Fruit fly (Drosophila melanogaster): Measurements from ENCODE around the gene Met75Ca.

The Met75Ca gene

dm6 chr3L:18460987-18461403 lies 11.2 kb downstream of the Met75Ca start, which contains the start of gene CG32196 (continued):
- TF ChIP-seq kah (GFP tag; optimal IDR thresholded peaks at IDR 0.05) (peak; percentile 59), fd64A (GFP tag; optimal IDR thresholded peaks at IDR 0.05) (peak; percentile 60), twi (tag; optimal IDR thresholded peaks at IDR 0.05) (peak; percentile 78), CG3163 (GFP tag; optimal IDR thresholded peaks at IDR 0.05) (no peak), CG30403 (GFP tag; optimal IDR thresholded peaks at IDR 0.05) (peak; percentile 87), Hmx (GFP tag; optimal IDR thresholded peaks at IDR 0.05) (no peak), CG31388 (GFP tag; optimal IDR thresholded peaks at IDR 0.05) (peak; percentile 12), sens-2 (GFP tag; IDR thresholded peaks at IDR 0.05) (peak; percentile 23; the same call in 1 of the 2 replicates), CG4730 (GFP tag; IDR thresholded peaks at IDR 0.05) (peak; percentile 74), dysf (GFP tag; IDR thresholded peaks at IDR 0.05) (peak; percentile 87), CG10959 (GFP tag; IDR thresholded peaks at IDR 0.05) (no peak), NFAT (GFP tag; IDR thresholded peaks at IDR 0.05) (peak; percentile 61), lov (optimal IDR thresholded peaks at IDR 0.05) (no peak), lov (GFP tag; IDR thresholded peaks at IDR 0.05) (no peak), fru (optimal IDR thresholded peaks at IDR 0.05) (no peak), NC2β (GFP tag; optimal IDR thresholded peaks at IDR 0.05) (no peak), ftz-f1 (GFP tag; optimal IDR thresholded peaks at IDR 0.05) (no peak), Ravus (GFP tag; IDR thresholded peaks at IDR 0.05) (peak; percentile 69), CG14965 (GFP tag; optimal IDR thresholded peaks at IDR 0.05; ENCODE audit: borderline replicate concordance) (no peak), E2f1 (GFP tag; IDR thresholded peaks at IDR 0.05) (peak; percentile 85), HmgD (GFP tag; optimal IDR thresholded peaks at IDR 0.05) (no peak), grau (tag; optimal IDR thresholded peaks at IDR 0.05) (peak; percentile 93), lola (GFP tag; optimal IDR thresholded peaks at IDR 0.05) (peak in 1 of 3 experiments; percentile 89), NK7.1 (GFP tag; optimal IDR thresholded peaks at IDR 0.05) (no peak), CG5245 (GFP tag; optimal IDR thresholded peaks at IDR 0.05) (peak; percentile 19), ap (GFP tag; IDR thresholded peaks at IDR 0.05) (peak; percentile 66; the same call in 1 of the 2 replicates), CG6254 (GFP tag; optimal IDR thresholded peaks at IDR 0.05) (peak; percentile 74), Blimp-1 (GFP tag; optimal IDR thresholded peaks at IDR 0.05) (peak; percentile 92), Jarid2 (GFP tag; optimal IDR thresholded peaks at IDR 0.05) (peak; percentile 65), E2f2 (GFP tag; IDR thresholded peaks at IDR 0.05) (no peak; the same call in 1 of the 2 replicates), amos (GFP tag; IDR thresholded peaks at IDR 0.05; ENCODE audit: partially characterized antibody) (no peak; the same call in 1 of the 2 replicates), sqz (GFP tag; optimal IDR thresholded peaks at IDR 0.05) (peak; percentile 68), Nf-YC (tag; optimal IDR thresholded peaks at IDR 0.05) (no peak), ssp (GFP tag; IDR thresholded peaks at IDR 0.05) (peak; percentile 70; the same call in 1 of the 2 replicates), MESR4 (GFP tag; optimal IDR thresholded peaks at IDR 0.05) (peak; percentile 44), Taf1 (GFP tag; IDR thresholded peaks at IDR 0.05) (peak; percentile 59), Vsx1 (GFP tag; optimal IDR thresholded peaks at IDR 0.05) (peak; percentile 74), Sry-δ (GFP tag; optimal IDR thresholded peaks at IDR 0.05) (peak; percentile 10), CG1647 (GFP tag; optimal IDR thresholded peaks at IDR 0.05) (no peak), Gug (GFP tag; IDR thresholded peaks at IDR 0.05) (peak; percentile 59; the same call in 3 of the 4 replicates), az2 (GFP tag; optimal IDR thresholded peaks at IDR 0.05) (peak; percentile 72), CG42726 (GFP tag; IDR thresholded peaks at IDR 0.05; ENCODE audit: partially characterized antibody) (no peak), zfh2 (GFP tag; optimal IDR thresholded peaks at IDR 0.05) (peak; percentile 30), CG43689 (GFP tag; IDR thresholded peaks at IDR 0.05) (0 out of 2 replicates have a peak, but pooled peaks have one; percentile 42), dpn (GFP tag; optimal IDR thresholded peaks at IDR 0.05) (peak; percentile 29 to 78), Bgb (GFP tag; IDR thresholded peaks at IDR 0.05; ENCODE audit: partially characterized antibody) (no peak), CG1832 (GFP tag; optimal IDR thresholded peaks at IDR 0.05) (no peak), eyg (GFP tag; optimal IDR thresholded peaks at IDR 0.05) (no peak), wor (GFP tag; IDR thresholded peaks at IDR 0.05) (peak; percentile 77), CG13123 (GFP tag; optimal IDR thresholded peaks at IDR 0.05) (peak; percentile 60), CG8290 (GFP tag; optimal IDR thresholded peaks at IDR 0.05) (peak; percentile 25), CG8290 (tag; optimal IDR thresholded peaks at IDR 0.05) (peak in 1 of 2 experiments; percentile 8)
